Fruit fly (Drosophila melanogaster) whole organism, prepupa: ENCODE measurements around the gene CG9184.

Experiments used
- CG1621 ChIP-seq: fragments of 200-800 bp; sonication (Bioruptor generic); optimal IDR thresholded peaks from 3 replicates; lab custom pipeline; 2018; ENCODE audit warnings: missing biosample characterization, mild to moderate bottlenecking, missing genetic modification characterization
- CG8119 ChIP-seq: fragments of 200-800 bp; sonication (Bioruptor generic); IDR thresholded peaks from 3 replicates; pipeline ENCODE4 v1.3.6; 2022; ENCODE audit warnings: missing biosample characterization, missing genetic modification characterization
- fkh ChIP-seq: fragments of 200-800 bp; sonication (Bioruptor generic); optimal IDR thresholded peaks from 3 replicates; lab custom pipeline; 2017; ENCODE audit warnings: missing biosample characterization, mild to moderate bottlenecking, missing genetic modification characterization, moderate library complexity

DNA sequence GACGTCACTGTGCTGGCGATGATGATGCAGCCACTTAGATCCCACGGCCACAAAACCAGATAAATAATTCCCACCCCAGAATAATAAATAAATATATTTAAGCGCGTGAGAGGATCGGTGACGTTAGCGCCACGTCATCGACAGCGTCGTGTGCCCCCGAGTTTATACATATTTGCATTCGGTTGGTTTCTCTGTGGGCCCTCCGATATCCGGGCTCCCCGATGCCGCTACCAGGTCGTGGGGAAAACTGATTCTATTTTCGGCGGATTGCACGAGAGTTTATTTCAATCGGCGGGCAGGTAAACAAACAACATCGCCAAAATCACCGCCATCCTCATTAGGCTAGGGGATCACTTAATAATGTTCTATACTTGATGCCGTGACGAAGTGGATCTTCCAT is 31.6 kb upstream of the CG9184 start:
- TF ChIP-seq fkh (no peak), CG1621 (tag; lab: Kevin White, UChicago) (no peak), CG8119 (GFP tag; lab: Robert Waterston, UW) (no peak)
